Worm (Caenorhabditis elegans): ENCODE data around the gene ptr-14.
"Not testable (repeated sequence)": the region's sequence is repeated elsewhere in the genome, so short reads cannot be mapped to it uniquely, and the experiment has no call there.

Gene ptr-14

ce11 chrIV:10606575-10607080, 8.6 kb upstream of the ptr-14 start, which contains the start of gene R09H10.3:
R09H10.3 (plus strand) TSS chrIV:10607030.
- TF ChIP-seq unc-62 (GFP tag; optimal IDR thresholded peaks at IDR 0.05), result no peak

- no peak for TF ChIP-seq unc-62 (GFP tag; optimal IDR thresholded peaks at IDR 0.05)
These were observed 7.0 kb upstream of the ptr-14 start, which contains the start of gene R09H10.6 for ce11 chrIV:10608275-10608674. R09H10.6 (plus strand) TSS chrIV:10608575.

- no peak for TF ChIP-seq unc-62 (GFP tag; optimal IDR thresholded peaks at IDR 0.05)
These were observed 5.3 kb upstream of the ptr-14 start for ce11 chrIV:10609920-10610319.

- no peak for TF ChIP-seq unc-62 (GFP tag; optimal IDR thresholded peaks at IDR 0.05)
These were observed 2.9 kb upstream of the ptr-14 start for ce11 chrIV:10612281-10612680.

ce11 chrIV:10616366-10616765, 1.1 kb downstream of the ptr-14 start:
- no peak for TF ChIP-seq unc-62 (GFP tag; optimal IDR thresholded peaks at IDR 0.05)

- TF ChIP-seq unc-62 (GFP tag; optimal IDR thresholded peaks at IDR 0.05), result no peak
These were observed 1.9 kb downstream of the ptr-14 start for ce11 chrIV:10617099-10617498.

ce11 chrIV:10620811-10621210, 5.6 kb downstream of the ptr-14 start, which contains the start of gene R09H10.7:
R09H10.7 (plus strand) TSS chrIV:10621111.
- TF ChIP-seq unc-62 (GFP tag; optimal IDR thresholded peaks at IDR 0.05), result no peak

- no peak for TF ChIP-seq unc-62 (GFP tag; optimal IDR thresholded peaks at IDR 0.05)
These were observed 13.5 kb downstream of the ptr-14 start, which contains the start of gene R09H10.5 for ce11 chrIV:10628724-10629123. R09H10.5 (minus strand) TSS chrIV:10628829.

ce11 chrIV:10630953-10631554, 15.8 kb downstream of the ptr-14 start, which contains the start of gene F56C4.4:
F56C4.4 (minus strand) TSS chrIV:10631267.
- no peak for TF ChIP-seq unc-62 (GFP tag; optimal IDR thresholded peaks at IDR 0.05)

- no peak for TF ChIP-seq unc-62 (GFP tag; optimal IDR thresholded peaks at IDR 0.05)
These were observed 21.4 kb downstream of the ptr-14 start, which contains the start of gene F56C4.1 for ce11 chrIV:10636649-10637048. F56C4.1 (plus strand) TSS chrIV:10636949.

- no peak for TF ChIP-seq unc-62 (GFP tag; optimal IDR thresholded peaks at IDR 0.05)
These were observed 23.8 kb downstream of the ptr-14 start, which contains the start of gene F56C4.2 for ce11 chrIV:10638977-10639376. F56C4.2 (plus strand) TSS chrIV:10639277.

ce11 chrIV:10654047-10654446, 38.8 kb downstream of the ptr-14 start, which contains the start of gene glb-19:
glb-19 (minus strand) TSS chrIV:10654147.
- not testable (repeated sequence) for TF ChIP-seq unc-62 (GFP tag; optimal IDR thresholded peaks at IDR 0.05)

ce11 chrIV:10656770-10657323, 41.6 kb downstream of the ptr-14 start, which contains the start of gene K08C7.1:
K08C7.1 (plus strand) TSS chrIV:10656812.
- TF ChIP-seq unc-62 (GFP tag; optimal IDR thresholded peaks at IDR 0.05), result no peak

ce11 chrIV:10661072-10661471, 45.8 kb downstream of the ptr-14 start:
- no peak for TF ChIP-seq unc-62 (GFP tag; optimal IDR thresholded peaks at IDR 0.05)

ce11 chrIV:10661760-10662159, 46.5 kb downstream of the ptr-14 start, which contains the start of gene fmo-1:
fmo-1 (plus strand) TSS chrIV:10661857.
- no peak for TF ChIP-seq unc-62 (GFP tag; optimal IDR thresholded peaks at IDR 0.05)

- no peak for TF ChIP-seq unc-62 (GFP tag; optimal IDR thresholded peaks at IDR 0.05)
These were observed 48.9 kb downstream of the ptr-14 start, which contains the start of gene K08C7.7 for ce11 chrIV:10664134-10664533. K08C7.7 (plus strand) TSS chrIV:10664434.

- no peak for TF ChIP-seq unc-62 (GFP tag; optimal IDR thresholded peaks at IDR 0.05)
These were observed 51.3 kb downstream of the ptr-14 start, which contains the start of gene epi-1 for ce11 chrIV:10666523-10666922. epi-1 (plus strand) TSS chrIV:10666823.

Measured in whole organism, dauer.